Fruit fly (Drosophila melanogaster) whole organism, embryonic: ENCODE measurements around the gene CG33483.

Experiments
- CG10267 ChIP-seq: fragments of 200-800 bp; sonication (Bioruptor generic); optimal IDR thresholded peaks from 2 replicates; lab custom pipeline; 2018; ENCODE audit warnings: missing biosample characterization, mild to moderate bottlenecking, missing genetic modification characterization, moderate library complexity
- CG12236 ChIP-seq: fragments of 200-800 bp; sonication (Bioruptor generic); optimal IDR thresholded peaks from 2 replicates; lab custom pipeline; 2016; ENCODE audit warnings: missing biosample characterization, missing genetic modification characterization
- CG12659 ChIP-seq: fragments of 200-800 bp; sonication (Bioruptor generic); optimal IDR thresholded peaks from 3 replicates; lab custom pipeline; 2017; ENCODE audit warnings: mild to moderate bottlenecking, missing biosample characterization, missing genetic modification reagents, missing genetic modification characterization
- CG12744 ChIP-seq: fragments of 200-800 bp; sonication (Bioruptor generic); optimal IDR thresholded peaks from 2 replicates; lab custom pipeline; 2016; ENCODE audit warnings: missing biosample characterization, missing genetic modification characterization
- CG13287 ChIP-seq: fragments of 200-800 bp; sonication (Bioruptor generic); IDR thresholded peaks from 2 replicates; pipeline ENCODE4 v1.3.6; 2022; ENCODE audit warnings: missing biosample characterization, missing genetic modification characterization; ENCODE audit not compliant: partially characterized antibody
- CG16815 ChIP-seq: fragments of 200-800 bp; sonication (Bioruptor generic); optimal IDR thresholded peaks from 3 replicates; lab custom pipeline; 2017; ENCODE audit warnings: missing biosample characterization, mild to moderate bottlenecking, missing genetic modification characterization
- CG2129 ChIP-seq: fragments of 200-800 bp; sonication (Bioruptor generic); IDR thresholded peaks from 2 replicates; pipeline ENCODE4 v1.3.6; 2022; ENCODE audit warnings: missing biosample characterization, missing genetic modification characterization; ENCODE audit not compliant: partially characterized antibody
- CG31388 ChIP-seq: fragments of 200-800 bp; sonication (Bioruptor generic); optimal IDR thresholded peaks from 2 replicates; lab custom pipeline; 2016; ENCODE audit warnings: missing biosample characterization, missing genetic modification characterization
- CG3163 ChIP-seq: fragments of 200-800 bp; sonication (Bioruptor generic); optimal IDR thresholded peaks from 3 replicates; lab custom pipeline; 2016; ENCODE audit warnings: missing biosample characterization, missing genetic modification characterization
- CG3407 ChIP-seq: fragments of 200-800 bp; sonication (Bioruptor generic); optimal IDR thresholded peaks from 2 replicates; lab custom pipeline; 2018; ENCODE audit warnings: missing biosample characterization, mild to moderate bottlenecking, missing genetic modification characterization
- CG34224 ChIP-seq: fragments of 200-800 bp; sonication (Bioruptor generic); IDR thresholded peaks from 3 replicates; pipeline ENCODE4 v1.3.6; 2022; ENCODE audit warnings: missing biosample characterization, missing genetic modification characterization; ENCODE audit not compliant: partially characterized antibody
- CG3847 ChIP-seq: fragments of 200-800 bp; sonication (Bioruptor generic); IDR thresholded peaks from 2 replicates; pipeline ENCODE4 v1.3.6; 2022; ENCODE audit warnings: missing biosample characterization, missing genetic modification characterization
- CG43689 ChIP-seq: fragments of 200-800 bp; sonication (Bioruptor generic); IDR thresholded peaks from 2 replicates; pipeline ENCODE4 v1.3.6; 2022; ENCODE audit warnings: missing biosample characterization, missing genetic modification characterization
- CG5245 ChIP-seq: fragments of 200-800 bp; sonication (Bioruptor generic); optimal IDR thresholded peaks from 3 replicates; lab custom pipeline; 2016; ENCODE audit warnings: missing biosample characterization, missing genetic modification characterization
- CG7987 ChIP-seq: fragments of 200-800 bp; sonication (Bioruptor generic); optimal IDR thresholded peaks from 2 replicates; lab custom pipeline; 2018; ENCODE audit warnings: missing biosample characterization, mild to moderate bottlenecking, missing genetic modification characterization, moderate library complexity
- Chrac-16 ChIP-seq: fragments of 200-800 bp; sonication (Bioruptor generic); optimal IDR thresholded peaks from 3 replicates; lab custom pipeline; 2016; ENCODE audit warnings: missing biosample characterization, missing genetic modification characterization
- D ChIP-seq, 2 experiments: fragments of 200-800 bp in 1 of 2; fragments of >200 bp in 1 of 2; sonication (Bioruptor generic) in 1 of 2; optimal IDR thresholded peaks; 2 replicates in 1 of 2; 3 replicates in 1 of 2; lab custom pipeline; 2017; ENCODE audit warnings: mild to moderate bottlenecking in 1 of 2, missing biosample characterization in 1 of 2, missing genetic modification characterization in 1 of 2, missing genetic modification reagents in 1 of 2
- Gsc ChIP-seq: fragments of 200-800 bp; sonication (Bioruptor generic); IDR thresholded peaks from 2 replicates; pipeline ENCODE4 v1.3.6; 2022; ENCODE audit warnings: missing biosample characterization, missing genetic modification characterization
- HLH54F ChIP-seq: fragments of 200-800 bp; sonication (Bioruptor generic); optimal IDR thresholded peaks from 3 replicates; lab custom pipeline; 2016; ENCODE audit warnings: missing biosample characterization, missing genetic modification characterization
- Hmr ChIP-seq: fragments of 200-800 bp; sonication (Bioruptor generic); optimal IDR thresholded peaks from 3 replicates; lab custom pipeline; 2017; ENCODE audit warnings: mild to moderate bottlenecking, missing biosample characterization, missing genetic modification reagents, missing genetic modification characterization
- Hsf ChIP-seq: fragments of 200-800 bp; sonication (Bioruptor generic); optimal IDR thresholded peaks from 3 replicates; lab custom pipeline; 2016; ENCODE audit warnings: missing biosample characterization, missing genetic modification characterization
- NFAT ChIP-seq: fragments of 200-800 bp; sonication (Bioruptor generic); IDR thresholded peaks from 2 replicates; pipeline ENCODE4 v1.3.6; 2022; ENCODE audit warnings: missing biosample characterization, missing genetic modification characterization
- Nf-YB ChIP-seq: fragments of 200-800 bp; sonication (Bioruptor generic); optimal IDR thresholded peaks from 3 replicates; lab custom pipeline; 2019; ENCODE audit warnings: missing biosample characterization, mild to moderate bottlenecking, missing genetic modification characterization, moderate library complexity
- Nf-YC ChIP-seq: fragments of 200-800 bp; optimal IDR thresholded peaks from 3 replicates; lab custom pipeline; 2019; ENCODE audit warnings: missing biosample characterization, mild to moderate bottlenecking, missing genetic modification characterization, moderate library complexity
- Ravus ChIP-seq: fragments of 200-800 bp; sonication (Bioruptor generic); IDR thresholded peaks from 2 replicates; pipeline ENCODE4 v1.3.6; 2022; ENCODE audit warnings: missing biosample characterization, missing genetic modification characterization
- Six4 ChIP-seq: fragments of 200-800 bp; sonication (Bioruptor generic); optimal IDR thresholded peaks from 2 replicates; lab custom pipeline; 2016; ENCODE audit warnings: missing biosample characterization, missing genetic modification characterization
- abd-A ChIP-seq: fragments of 200-800 bp; sonication (Bioruptor generic); optimal IDR thresholded peaks from 3 replicates; lab custom pipeline; 2019; ENCODE audit warnings: missing biosample characterization, mild to moderate bottlenecking, missing genetic modification characterization, moderate library complexity
- danr ChIP-seq: fragments of 200-800 bp; sonication (Bioruptor generic); IDR thresholded peaks from 2 replicates; pipeline ENCODE4 v1.3.6; 2022; ENCODE audit warnings: missing biosample characterization, missing genetic modification characterization
- dmrt11E ChIP-seq: fragments of 200-800 bp; sonication (Bioruptor generic); optimal IDR thresholded peaks from 3 replicates; lab custom pipeline; 2018; ENCODE audit warnings: missing biosample characterization, mild to moderate bottlenecking, missing genetic modification characterization, moderate library complexity
- ewg ChIP-seq: fragments of 200-800 bp; sonication (Bioruptor generic); optimal IDR thresholded peaks from 3 replicates; lab custom pipeline; 2017; ENCODE audit warnings: mild to moderate bottlenecking, missing biosample characterization, missing genetic modification reagents, missing genetic modification characterization
- eyg ChIP-seq: fragments of 200-800 bp; sonication (Bioruptor generic); optimal IDR thresholded peaks from 3 replicates; lab custom pipeline; 2016; ENCODE audit warnings: missing biosample characterization, missing genetic modification characterization
- fd96Cb ChIP-seq: fragments of 200-800 bp; sonication (Bioruptor generic); optimal IDR thresholded peaks from 2 replicates; lab custom pipeline; 2018; ENCODE audit warnings: missing biosample characterization, mild to moderate bottlenecking, missing genetic modification characterization, moderate library complexity
- fru ChIP-seq: fragments of >200 bp; optimal IDR thresholded peaks from 2 replicates; lab custom pipeline; 2017
- gsb-n ChIP-seq: fragments of 200-800 bp; sonication (Bioruptor generic); optimal IDR thresholded peaks from 3 replicates; lab custom pipeline; 2018; ENCODE audit warnings: missing biosample characterization, mild to moderate bottlenecking, missing genetic modification characterization
- inv ChIP-seq: fragments of 200-800 bp; sonication (Bioruptor generic); IDR thresholded peaks from 2 replicates; pipeline ENCODE4 v1.3.6; 2022; ENCODE audit warnings: missing biosample characterization, missing genetic modification characterization; ENCODE audit not compliant: partially characterized antibody
- lab ChIP-seq: fragments of 200-800 bp; sonication (Bioruptor generic); optimal IDR thresholded peaks from 3 replicates; lab custom pipeline; 2017; ENCODE audit warnings: missing biosample characterization, missing genetic modification characterization, mild to moderate bottlenecking, moderate library complexity, missing genetic modification reagents
- nerfin-1 ChIP-seq: fragments of 200-800 bp; sonication (Bioruptor generic); optimal IDR thresholded peaks from 3 replicates; lab custom pipeline; 2019; ENCODE audit warnings: missing biosample characterization, mild to moderate bottlenecking, missing genetic modification characterization, moderate library complexity
- otp ChIP-seq: fragments of 200-800 bp; sonication (Bioruptor generic); IDR thresholded peaks from 3 replicates; pipeline ENCODE4, ENCODE4 v1.3.6; 2022; ENCODE audit warnings: missing biosample characterization, missing genetic modification characterization
- peb ChIP-seq: fragments of 200-800 bp; sonication (Bioruptor generic); IDR thresholded peaks from 2 replicates; pipeline ENCODE4 v1.3.6; 2022; ENCODE audit warnings: missing biosample characterization, missing genetic modification characterization
- pfk ChIP-seq: fragments of 200-800 bp; sonication (Bioruptor generic); optimal IDR thresholded peaks from 2 replicates; lab custom pipeline; 2018; ENCODE audit warnings: missing biosample characterization, mild to moderate bottlenecking, missing genetic modification characterization, moderate library complexity
- pum ChIP-seq: fragments of 200-800 bp; sonication (Bioruptor generic); optimal IDR thresholded peaks from 2 replicates; lab custom pipeline; 2016; ENCODE audit warnings: missing biosample characterization, missing genetic modification characterization
- ranshi ChIP-seq: fragments of 200-800 bp; sonication (Bioruptor generic); IDR thresholded peaks from 2 replicates; pipeline ENCODE4 v1.3.6; 2022; ENCODE audit warnings: missing biosample characterization, missing genetic modification characterization
- repo ChIP-seq: fragments of 200-800 bp; sonication (Bioruptor generic); optimal IDR thresholded peaks from 2 replicates; lab custom pipeline; 2016; ENCODE audit warnings: missing biosample characterization, missing genetic modification characterization
- row ChIP-seq: fragments of 200-800 bp; sonication (Bioruptor generic); IDR thresholded peaks from 3 replicates; pipeline ENCODE4 v1.3.6; 2022; ENCODE audit warnings: missing biosample characterization, missing genetic modification characterization
- run ChIP-seq: fragments of 200-800 bp; sonication (Bioruptor generic); optimal IDR thresholded peaks from 3 replicates; lab custom pipeline; 2018; ENCODE audit warnings: missing biosample characterization, mild to moderate bottlenecking, missing genetic modification characterization
- sc ChIP-seq, 3 experiments: fragments of >200 bp in 2 of 3; fragments of 200-800 bp in 1 of 3; sonication (Bioruptor generic) in 1 of 3; optimal IDR thresholded peaks; 2 replicates in 2 of 3; 3 replicates in 1 of 3; lab custom pipeline; 2017; ENCODE audit warnings: mild to moderate bottlenecking in 1 of 3, missing biosample characterization in 1 of 3, missing genetic modification characterization in 1 of 3, missing genetic modification reagents in 1 of 3
- sob ChIP-seq: fragments of 200-800 bp; sonication (Bioruptor generic); IDR thresholded peaks from 2 replicates; pipeline ENCODE4 v1.3.6; 2022; ENCODE audit warnings: missing biosample characterization, missing genetic modification characterization
- ttk ChIP-seq: fragments of 200-800 bp; sonication (Bioruptor generic); IDR thresholded peaks from 2 replicates; pipeline ENCODE4 v2.1.2; 2022; ENCODE audit warnings: missing biosample characterization, missing genetic modification characterization
- vvl ChIP-seq: fragments of 200-800 bp; sonication (Bioruptor generic); IDR thresholded peaks from 2 replicates; pipeline ENCODE4 v1.3.6; 2022; ENCODE audit warnings: missing biosample characterization, missing genetic modification characterization
- z ChIP-seq: fragments of 200-800 bp; sonication (Bioruptor generic); IDR thresholded peaks from 3 replicates; pipeline ENCODE4 v1.3.6; 2022; ENCODE audit warnings: missing biosample characterization, missing genetic modification characterization

Gene CG33483

DNA sequence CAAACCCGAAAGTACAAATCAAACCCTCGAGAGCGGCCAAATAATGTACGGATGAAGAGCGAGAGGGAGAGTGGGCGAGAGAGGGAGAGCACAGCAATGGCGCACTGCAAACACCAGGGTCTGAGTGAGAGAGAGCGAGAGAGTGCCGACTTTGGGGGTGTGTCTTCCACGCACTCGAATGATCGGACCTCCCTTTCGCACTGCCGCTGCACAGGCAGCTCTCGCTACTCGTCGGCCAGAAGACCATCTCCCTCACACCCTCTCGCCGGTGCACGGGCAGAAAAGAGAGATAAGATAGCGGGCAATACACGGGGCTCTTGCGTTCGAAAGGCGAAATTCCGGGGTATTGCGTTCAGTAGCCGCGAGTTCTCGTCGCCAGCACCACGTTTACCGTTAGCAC is 10.4 kb upstream of the CG33483 start, which contains the start of gene Ptx1 (continued):
- TF ChIP-seq Nf-YB (GFP tag; lab: Kevin White, UChicago) (peak; percentile 98), CG2129 (GFP tag; lab: Robert Waterston, UW) (no peak), z (GFP tag; lab: Robert Waterston, UW) (0 out of 3 replicates have a peak, but pooled peaks have one; percentile 47), Six4 (no peak), Hsf (GFP tag; lab: Kevin White, UChicago) (no peak), HLH54F (no peak), sc (optimal IDR thresholded peaks at IDR 0.05; lab: Kevin White, UChicago) (no peak), sc (GFP tag; optimal IDR thresholded peaks at IDR 0.05; lab: Kevin White, UChicago) (no peak), Nf-YC (tag; lab: Kevin White, UChicago) (peak; percentile 99), peb (GFP tag; lab: Robert Waterston, UW) (no peak), CG12659 (GFP tag; lab: Kevin White, UChicago) (no peak), Chrac-16 (GFP tag; lab: Kevin White, UChicago) (peak; percentile 2), lab (peak; percentile 63), Gsc (GFP tag; lab: Robert Waterston, UW) (no peak), nerfin-1 (tag; lab: Kevin White, UChicago) (peak; percentile 83), D (optimal IDR thresholded peaks at IDR 0.05; lab: Kevin White, UChicago) (peak; percentile 58), D (GFP tag; optimal IDR thresholded peaks at IDR 0.05; lab: Kevin White, UChicago) (peak; percentile 45), CG31388 (no peak), CG34224 (GFP tag; lab: Robert Waterston, UW) (peak; percentile 63; the same call in 1 of the 3 replicates), abd-A (tag; lab: Kevin White, UChicago) (peak; percentile 16), pum (GFP tag; lab: Kevin White, UChicago) (no peak), NFAT (GFP tag; lab: Robert Waterston, UW) (no peak), otp (GFP tag; lab: Robert Waterston, UW) (no peak), eyg (GFP tag; lab: Kevin White, UChicago) (no peak), inv (no peak), repo (no peak), CG12744 (GFP tag; lab: Kevin White, UChicago) (no peak), row (0 out of 3 replicates have a peak, but pooled peaks have one; percentile 18), CG43689 (GFP tag; lab: Robert Waterston, UW) (no peak), run (tag; lab: Kevin White, UChicago) (no peak), CG3163 (GFP tag; lab: Kevin White, UChicago) (no peak), CG7987 (GFP tag; lab: Kevin White, UChicago) (no peak), ranshi (GFP tag; lab: Robert Waterston, UW) (no peak), pfk (GFP tag; lab: Kevin White, UChicago) (no peak), vvl (0 out of 2 replicates have a peak, but pooled peaks have one; percentile 26), Ravus (GFP tag; lab: Robert Waterston, UW) (no peak), sob (GFP tag; lab: Robert Waterston, UW) (0 out of 2 replicates have a peak, but pooled peaks have one; percentile 26), CG12236 (no peak), ewg (peak; percentile 89), Hmr (GFP tag; lab: Kevin White, UChicago) (peak; percentile 26), fru (lab: Kevin White, UChicago) (peak; percentile 63), CG5245 (no peak), CG3407 (GFP tag; lab: Kevin White, UChicago) (no peak), CG3847 (GFP tag; lab: Robert Waterston, UW) (no peak), dmrt11E (tag; lab: Kevin White, UChicago) (no peak), fd96Cb (tag; lab: Kevin White, UChicago) (no peak), ttk (GFP tag; lab: Robert Waterston, UW) (no peak), CG13287 (GFP tag; lab: Robert Waterston, UW) (peak; percentile 65), danr (GFP tag; lab: Robert Waterston, UW) (no peak), CG10267 (tag; lab: Kevin White, UChicago) (no peak), gsb-n (tag; lab: Kevin White, UChicago) (peak; percentile 29), CG16815 (GFP tag; lab: Kevin White, UChicago) (no peak)
